Fruit fly (Drosophila melanogaster): ENCODE data around the gene gammaSnap2.
A peak's percentile ranks its signal among the peaks of the same experiment; 100 is the strongest.

The gammaSnap2 gene

dm6 chr3R:10161163-10161562 is 40.0 kb upstream of the gammaSnap2 start, which contains the start of gene CG6254:
Gene CG6254 (minus strand): TSS chr3R:10161331.
- no peak for TF ChIP-seq CG32121 (GFP tag; IDR thresholded peaks at IDR 0.05)
- TF ChIP-seq EcR (GFP tag; optimal IDR thresholded peaks at IDR 0.05), result no peak
- TF ChIP-seq CG8159 (tag; optimal IDR thresholded peaks at IDR 0.05), result no peak
- TF ChIP-seq CG10348 (GFP tag; IDR thresholded peaks at IDR 0.05), result no peak
- TF ChIP-seq CG15710 (tag; optimal IDR thresholded peaks at IDR 0.05), result no peak
- no peak for TF ChIP-seq Pif1B (GFP tag; optimal IDR thresholded peaks at IDR 0.05)
- TF ChIP-seq CG34367 (tag; optimal IDR thresholded peaks at IDR 0.05), result no peak
- no peak for TF ChIP-seq CG17806 (tag; optimal IDR thresholded peaks at IDR 0.05)
- no peak for TF ChIP-seq CG14655 (GFP tag; optimal IDR thresholded peaks at IDR 0.05)
- no peak for TF ChIP-seq CG12605 (GFP tag; IDR thresholded peaks at IDR 0.05)
- no peak for TF ChIP-seq fd96Ca (GFP tag; IDR thresholded peaks at IDR 0.05)

- TF ChIP-seq Ets98B (GFP tag; IDR thresholded peaks at IDR 0.05) (peak; percentile 73), CG13204 (GFP tag; optimal IDR thresholded peaks at IDR 0.05) (no peak), CG4496 (GFP tag; IDR thresholded peaks at IDR 0.05) (peak; percentile 84; the same call in 2 of the 3 replicates), fd96Ca (GFP tag; IDR thresholded peaks at IDR 0.05) (peak; percentile 46; the same call in 1 of the 3 replicates), CG8301 (tag; optimal IDR thresholded peaks at IDR 0.05) (peak; percentile 60), CG15710 (tag; optimal IDR thresholded peaks at IDR 0.05) (no peak), CG12605 (GFP tag; IDR thresholded peaks at IDR 0.05) (peak; percentile 56), CG32121 (GFP tag; IDR thresholded peaks at IDR 0.05) (peak; percentile 74), Snoo (tag; optimal IDR thresholded peaks at IDR 0.05) (no peak), EcR (GFP tag; optimal IDR thresholded peaks at IDR 0.05) (no peak), rn (GFP tag; IDR thresholded peaks at IDR 0.05) (peak; percentile 38; the same call in 1 of the 2 replicates), CG17806 (tag; optimal IDR thresholded peaks at IDR 0.05) (peak; percentile 35)
Measured at dm6 chr3R:10153957-10154685, 32.9 kb upstream of the gammaSnap2 start.

dm6 chr3R:10151830-10152513 is 30.8 kb upstream of the gammaSnap2 start, which contains the start of gene CG34303:
Gene CG34303 (minus strand): TSS chr3R:10151880.
- no peak for TF ChIP-seq Snoo (tag; optimal IDR thresholded peaks at IDR 0.05)
- no peak for TF ChIP-seq D1 (tag; optimal IDR thresholded peaks at IDR 0.05)
- no peak for TF ChIP-seq fd96Ca (GFP tag; IDR thresholded peaks at IDR 0.05)

- TF ChIP-seq CG12605 (GFP tag; IDR thresholded peaks at IDR 0.05), result no peak
- TF ChIP-seq CG10348 (GFP tag; IDR thresholded peaks at IDR 0.05), result no peak
- no peak for TF ChIP-seq CG17806 (tag; optimal IDR thresholded peaks at IDR 0.05)
- TF ChIP-seq gl (tag; optimal IDR thresholded peaks at IDR 0.05), result no peak
- no peak for TF ChIP-seq CG15710 (tag; optimal IDR thresholded peaks at IDR 0.05)
- TF ChIP-seq CG4496 (GFP tag; IDR thresholded peaks at IDR 0.05), result no peak
- no peak for TF ChIP-seq CG34367 (tag; optimal IDR thresholded peaks at IDR 0.05)
- TF ChIP-seq CG8159 (tag; optimal IDR thresholded peaks at IDR 0.05), result no peak
- TF ChIP-seq rn (GFP tag; IDR thresholded peaks at IDR 0.05), result no peak
- TF ChIP-seq EcR (GFP tag; optimal IDR thresholded peaks at IDR 0.05), result no peak
- TF ChIP-seq Pif1A (GFP tag; optimal IDR thresholded peaks at IDR 0.05), result no peak
- TF ChIP-seq CG9948 (tag; optimal IDR thresholded peaks at IDR 0.05), result no peak
Measured at dm6 chr3R:10150555-10150954, 29.4 kb upstream of the gammaSnap2 start.

dm6 chr3R:10149667-10150398 is 28.6 kb upstream of the gammaSnap2 start:
- TF ChIP-seq CG4496 (GFP tag; IDR thresholded peaks at IDR 0.05) (no peak), fd96Ca (GFP tag; IDR thresholded peaks at IDR 0.05) (no peak), Pif1A (GFP tag; optimal IDR thresholded peaks at IDR 0.05) (no peak), Ets98B (GFP tag; IDR thresholded peaks at IDR 0.05) (no peak), CG10348 (GFP tag; IDR thresholded peaks at IDR 0.05) (no peak), Snoo (tag; optimal IDR thresholded peaks at IDR 0.05) (no peak), D1 (tag; optimal IDR thresholded peaks at IDR 0.05) (no peak), CG14655 (GFP tag; optimal IDR thresholded peaks at IDR 0.05) (no peak), Pif1B (GFP tag; optimal IDR thresholded peaks at IDR 0.05) (no peak), CG8159 (tag; optimal IDR thresholded peaks at IDR 0.05) (no peak), CG15710 (tag; optimal IDR thresholded peaks at IDR 0.05) (no peak), CG17806 (tag; optimal IDR thresholded peaks at IDR 0.05) (no peak), CG34367 (tag; optimal IDR thresholded peaks at IDR 0.05) (no peak), CG12605 (GFP tag; IDR thresholded peaks at IDR 0.05) (no peak), CG8301 (tag; optimal IDR thresholded peaks at IDR 0.05) (no peak), CG13204 (GFP tag; optimal IDR thresholded peaks at IDR 0.05) (no peak), rn (GFP tag; IDR thresholded peaks at IDR 0.05) (no peak), gl (tag; optimal IDR thresholded peaks at IDR 0.05) (no peak), EcR (GFP tag; optimal IDR thresholded peaks at IDR 0.05) (no peak), CG32121 (GFP tag; IDR thresholded peaks at IDR 0.05) (no peak)
